Comparison of ENCODE assay signal across 1 fruit fly cellular context in the genomic region with DNA sequence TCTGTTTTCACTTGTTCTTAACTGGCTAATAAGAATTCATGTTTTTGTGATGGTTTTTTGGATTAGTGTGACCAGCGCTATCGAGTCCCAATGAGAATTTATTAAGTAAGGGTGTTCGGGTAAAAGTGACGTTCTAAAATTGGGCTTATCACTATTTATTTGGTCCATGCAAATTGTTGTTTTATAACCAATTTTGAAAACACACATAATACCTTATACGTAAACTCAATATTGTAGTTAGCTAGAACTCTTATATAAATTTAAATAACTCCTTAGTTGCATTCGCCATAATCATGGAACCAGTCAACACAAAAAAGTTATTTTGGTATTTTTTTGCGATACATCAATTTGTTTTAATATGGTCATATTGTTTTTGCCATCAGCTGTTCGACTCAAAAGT.
TF ChIP-seq lines count a peak whose summit lies in the region.

A gene (minus strand): TSS at position 69 of the 400 bp plus-strand sequence.
A gene (plus strand): TSS at position 364 of the 400 bp plus-strand sequence.

TF ChIP-seq in whole organism, embryonic, 481 proteins besides CTCF, POLR2A, EP300 and RAD21 (continued from another document):
- TF ChIP-seq Nf-YB (GFP tag; optimal IDR thresholded peaks at IDR 0.05; lab: Kevin White, UChicago) (peak; percentile 29), maf-S (GFP tag; optimal IDR thresholded peaks at IDR 0.05; lab: Kevin White, UChicago) (peak; percentile 60), CG3847 (GFP tag; IDR thresholded peaks at IDR 0.05; lab: Robert Waterston, UW) (peak; percentile 82), NC2β (GFP tag; optimal IDR thresholded peaks at IDR 0.05; lab: Kevin White, UChicago) (peak; percentile 46), CG8765 (GFP tag; IDR thresholded peaks at IDR 0.05; lab: Robert Waterston, UW) (peak; percentile 38; the same call in 1 of the 2 replicates), fu2 (GFP tag; optimal IDR thresholded peaks at IDR 0.05; lab: Kevin White, UChicago) (peak; percentile 63), CG11093 (GFP tag; IDR thresholded peaks at IDR 0.05; lab: Robert Waterston, UW) (peak; percentile 64; the same call in 2 of the 3 replicates), Hr3 (GFP tag; optimal IDR thresholded peaks at IDR 0.05; lab: Kevin White, UChicago) (peak; percentile 76), nerfin-1 (tag; optimal IDR thresholded peaks at IDR 0.05; lab: Kevin White, UChicago) (peak; percentile 68), Tbp (GFP tag; optimal IDR thresholded peaks at IDR 0.05; lab: Kevin White, UChicago) (no peak), wor (GFP tag; IDR thresholded peaks at IDR 0.05; lab: Robert Waterston, UW) (peak; percentile 21; the same call in 1 of the 2 replicates), pan (optimal IDR thresholded peaks at IDR 0.05; lab: Kevin White, UChicago) (no peak), pan (GFP tag; optimal IDR thresholded peaks at IDR 0.05 in 1 of 2, IDR thresholded peaks at IDR 0.05 in 1 of 2) (no peak), ro (GFP tag; IDR thresholded peaks at IDR 0.05; lab: Robert Waterston, UW) (no peak), exex (tag; optimal IDR thresholded peaks at IDR 0.05; lab: Kevin White, UChicago) (no peak), NfI (GFP tag; optimal IDR thresholded peaks at IDR 0.05; lab: Kevin White, UChicago) (peak; percentile 66), ase (GFP tag; IDR thresholded peaks at IDR 0.05; lab: Robert Waterston, UW) (0 out of 3 replicates have a peak, but pooled peaks have one; percentile 18), CG3065 (GFP tag; optimal IDR thresholded peaks at IDR 0.05; lab: Kevin White, UChicago) (peak; percentile 28), CG4730 (GFP tag; IDR thresholded peaks at IDR 0.05; lab: Robert Waterston, UW) (0 out of 2 replicates have a peak, but pooled peaks have one; percentile 41), cwo (GFP tag; optimal IDR thresholded peaks at IDR 0.05; lab: Kevin White, UChicago) (no peak), CG12659 (GFP tag; optimal IDR thresholded peaks at IDR 0.05; lab: Kevin White, UChicago) (peak; percentile 79), pzg (GFP tag; optimal IDR thresholded peaks at IDR 0.05; lab: Kevin White, UChicago) (peak; percentile 55), jumu (GFP tag; optimal IDR thresholded peaks at IDR 0.05; lab: Kevin White, UChicago) (peak; percentile 60), dpn (GFP tag; optimal IDR thresholded peaks at IDR 0.05; lab: Kevin White, UChicago) (peak; percentile 69 to 77), CG10959 (GFP tag; IDR thresholded peaks at IDR 0.05; lab: Robert Waterston, UW) (peak; percentile 43), CG5245 (GFP tag; optimal IDR thresholded peaks at IDR 0.05; lab: Kevin White, UChicago) (peak; percentile 51), H2.0 (GFP tag; IDR thresholded peaks at IDR 0.05; lab: Robert Waterston, UW) (peak; percentile 56; the same call in 1 of the 2 replicates), phol (tag; optimal IDR thresholded peaks at IDR 0.05; lab: Kevin White, UChicago) (peak; percentile 90)
